Worm (Caenorhabditis elegans) whole organism, L4/young adult: ENCODE data around the gene chil-27.

Experiments
- W03F9.2 ChIP-seq: fragments of 150-350 bp; optimal IDR thresholded peaks from 2 replicates; lab custom pipeline; 2014; ENCODE audit warnings: missing biosample characterization, missing genetic modification characterization
- dao-5 ChIP-seq: sonication (generic microtip); optimal IDR thresholded peaks from 2 replicates; lab custom pipeline; 2016; ENCODE audit warnings: missing genotype, missing genetic modification characterization, moderate library complexity, missing compliant biosample characterization

DNA sequence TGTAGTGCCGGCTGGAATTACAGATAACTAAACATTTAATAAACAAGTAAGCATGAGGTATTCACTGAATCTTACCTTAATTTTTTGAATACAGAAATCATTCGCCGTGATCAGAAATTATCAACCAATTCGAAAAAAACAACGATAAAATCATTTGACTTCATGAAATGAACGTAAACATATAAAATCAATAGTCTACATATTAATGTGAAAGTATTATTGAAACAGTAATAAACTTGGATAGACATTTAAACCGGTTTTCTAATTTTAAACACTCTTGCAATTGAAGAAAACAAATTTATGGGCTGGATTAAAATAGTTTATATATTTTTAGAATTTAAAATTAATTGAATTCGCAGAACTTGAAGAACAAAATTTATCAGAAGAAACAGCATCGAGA, 35.8 kb upstream of the chil-27 start, which contains the start of gene chil-16:
- TF ChIP-seq W03F9.2 (tag; lab: Kevin White, UChicago) (no peak), dao-5 (tag; lab: Kevin White, UChicago) (no peak)
